Worm (Caenorhabditis elegans): Measurements from ENCODE around the gene nac-2.

DNA sequence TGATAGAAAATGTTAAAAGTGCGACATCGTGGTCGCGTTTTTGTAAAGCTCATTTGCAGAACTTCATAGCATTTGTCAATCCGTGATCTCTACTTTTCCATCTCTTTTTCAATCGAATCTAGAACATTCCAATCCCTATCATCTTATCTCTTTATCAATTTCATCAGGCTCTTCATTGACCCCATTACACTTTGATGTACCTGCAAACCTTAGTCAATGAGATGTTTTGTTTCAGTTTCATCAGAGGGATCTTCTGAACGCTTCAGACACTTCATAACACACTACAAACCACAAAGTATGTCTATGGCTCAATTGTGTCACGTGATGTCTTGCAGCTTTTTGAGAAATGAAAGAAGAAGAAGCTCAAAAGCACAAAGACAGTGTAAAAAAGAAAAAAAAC, 40.0 kb upstream of the nac-2 start:
- TF ChIP-seq daf-8 (GFP tag; IDR thresholded peaks at IDR 0.05) = no peak
- TF ChIP-seq lin-39 (tag; optimal IDR thresholded peaks at IDR 0.05) = no peak
- TF ChIP-seq lin-38 (GFP tag; IDR thresholded peaks at IDR 0.05) = no peak
- no peak for TF ChIP-seq zfp-3 (GFP tag; conservative IDR thresholded peaks at IDR 0.05)
- no peak for TF ChIP-seq ceh-62 (tag; optimal IDR thresholded peaks at IDR 0.05)
- no peak for TF ChIP-seq Y5F2A.4 (GFP tag; optimal IDR thresholded peaks at IDR 0.05)
- TF ChIP-seq dpl-1 (GFP tag; optimal IDR thresholded peaks at IDR 0.05) = no peak
